Worm (Caenorhabditis elegans): ENCODE measurements around the gene F07F6.4.

DNA sequence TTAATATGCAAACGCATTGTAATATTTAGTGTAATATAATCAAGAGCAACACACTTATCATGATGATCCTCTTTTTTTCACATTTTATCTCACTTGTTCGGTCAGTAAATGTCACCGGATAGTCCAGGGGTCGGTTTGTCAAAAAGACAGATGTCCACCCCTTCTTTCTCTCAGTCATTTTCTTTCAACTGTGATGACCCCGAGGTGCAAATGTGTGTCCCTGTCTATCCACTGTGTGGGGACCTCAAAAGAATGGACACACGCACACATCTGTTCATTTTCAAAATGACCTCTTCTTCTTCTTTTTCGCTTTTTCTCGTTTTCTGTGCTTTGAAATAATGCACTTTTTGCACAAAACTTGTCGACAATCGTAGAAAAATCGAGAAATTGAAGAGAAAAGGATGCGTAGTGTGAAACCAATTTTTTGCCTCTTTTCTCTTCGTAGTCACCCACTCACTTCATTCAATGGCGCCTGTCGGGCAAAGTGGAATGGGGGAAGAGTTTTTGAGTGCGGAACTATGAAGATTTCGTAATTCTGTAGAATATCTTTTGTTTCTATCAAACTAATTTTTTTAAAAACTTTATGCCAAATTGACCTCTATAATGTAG lies 34.4 kb upstream of the F07F6.4 start:
- TF ChIP-seq W03F9.2 (tag; optimal IDR thresholded peaks at IDR 0.05) (no peak), him-1 (tag; optimal IDR thresholded peaks at IDR 0.05) (no peak)

All from whole organism, L4/young adult.